Worm (Caenorhabditis elegans) whole organism, L4 larva: ENCODE results near the gene sup-26.

Experiments
- D1046.2 ChIP-seq: fragments of 200-800 bp; sonication (Bioruptor generic); IDR thresholded peaks from 2 replicates; pipeline ENCODE4 v1.3.6; 2022; ENCODE audit warnings: missing genetic modification characterization, missing compliant biosample characterization
- F26F4.8 ChIP-seq: fragments of 200-800 bp; sonication (Bioruptor generic); conservative IDR thresholded peaks from 2 replicates; pipeline ENCODE4 v1.3.6; 2022; ENCODE audit warnings: missing genetic modification characterization, missing compliant biosample characterization
- F37D6.2 ChIP-seq: sonication (generic microtip); optimal IDR thresholded peaks from 2 replicates; lab custom pipeline; 2016; ENCODE audit warnings: mild to moderate bottlenecking, missing genetic modification characterization, missing compliant biosample characterization
- aly-2 ChIP-seq: sonication (generic microtip); optimal IDR thresholded peaks from 2 replicates; lab custom pipeline; 2018; ENCODE audit warnings: missing biosample characterization, missing genetic modification characterization
- hif-1 ChIP-seq, 2 experiments: sonication (generic microtip); optimal IDR thresholded peaks; 2 replicates each; lab custom pipeline; 2016 to 2017; ENCODE audit warnings: missing compliant biosample characterization in 2 of 2, missing genetic modification characterization in 2 of 2, missing genetic modification reagents in 2 of 2, missing genotype in 2 of 2, mild to moderate bottlenecking in 1 of 2
- mdt-29 ChIP-seq: fragments of 200-800 bp; sonication (Bioruptor generic); IDR thresholded peaks from 2 replicates; pipeline ENCODE4 v1.3.6; 2022; ENCODE audit warnings: missing genetic modification reagents, missing genetic modification characterization, missing compliant biosample characterization
- nhr-28 ChIP-seq: fragments of 150-350 bp; optimal IDR thresholded peaks from 2 replicates; lab custom pipeline; 2014; ENCODE audit warnings: missing biosample characterization, missing genetic modification characterization

ce11 chrIII:4265892-4266291, 14.1 kb downstream of the sup-26 start:
- no peak for TF ChIP-seq hif-1 (tag; optimal IDR thresholded peaks at IDR 0.05; lab: Kevin White, UChicago)
- TF ChIP-seq F37D6.2 (tag; lab: Kevin White, UChicago) = no peak
- TF ChIP-seq F26F4.8 (GFP tag; lab: Robert Waterston, UW) = no peak
- TF ChIP-seq nhr-28 (tag; lab: Kevin White, UChicago) = no peak
- TF ChIP-seq D1046.2 (GFP tag; lab: Robert Waterston, UW) = no peak
- no peak for TF ChIP-seq mdt-29 (GFP tag; lab: Robert Waterston, UW)
- TF ChIP-seq aly-2 = no peak
